Fruit fly (Drosophila melanogaster) whole organism: ENCODE data around the gene CG33557.

ENCODE experiments used
- CG8478 ChIP-seq: fragments of >200 bp; optimal IDR thresholded peaks from 2 replicates; lab custom pipeline; 2018; ENCODE audit warnings: inconsistent platforms
- Dll ChIP-seq: fragments of >200 bp; optimal IDR thresholded peaks from 2 replicates; lab custom pipeline; 2017
- EcR ChIP-seq, 2 experiments: fragments of >200 bp; optimal IDR thresholded peaks; 2 replicates each; lab custom pipeline; 2017; ENCODE audit warnings: missing biosample characterization in 2 of 2, missing genetic modification characterization in 2 of 2, missing genetic modification reagents in 2 of 2
- pan ChIP-seq: fragments of >200 bp; optimal IDR thresholded peaks from 2 replicates; lab custom pipeline; 2017
- psq ChIP-seq: fragments of >200 bp; optimal IDR thresholded peaks from 2 replicates; lab custom pipeline; 2017
- usp ChIP-seq: fragments of >200 bp; optimal IDR thresholded peaks from 2 replicates; lab custom pipeline; 2017; ENCODE audit warnings: missing biosample characterization, missing genetic modification characterization, mixed read lengths

CG33557 gene

dm6 chrX:10014738-10015703 lies 6.0 kb downstream of the CG33557 start:
- TF ChIP-seq CG8478 (lab: Kevin White, UChicago) (no peak), EcR (GFP tag; optimal IDR thresholded peaks at IDR 0.05; lab: Kevin White, UChicago) (no peak), Dll (lab: Kevin White, UChicago) (no peak), pan (lab: Kevin White, UChicago) (no peak), usp (no peak), psq (lab: Kevin White, UChicago) (no peak)

- TF ChIP-seq Dll (lab: Kevin White, UChicago) (no peak), EcR (GFP tag; optimal IDR thresholded peaks at IDR 0.05; lab: Kevin White, UChicago) (no peak), psq (lab: Kevin White, UChicago) (no peak), pan (lab: Kevin White, UChicago) (no peak), CG8478 (lab: Kevin White, UChicago) (no peak), usp (no peak)
Measured at dm6 chrX:10016724-10017123, 7.7 kb downstream of the CG33557 start, which contains the start of gene Cht6. TSS of gene Cht6 (plus strand) at chrX:10016845.

DNA sequence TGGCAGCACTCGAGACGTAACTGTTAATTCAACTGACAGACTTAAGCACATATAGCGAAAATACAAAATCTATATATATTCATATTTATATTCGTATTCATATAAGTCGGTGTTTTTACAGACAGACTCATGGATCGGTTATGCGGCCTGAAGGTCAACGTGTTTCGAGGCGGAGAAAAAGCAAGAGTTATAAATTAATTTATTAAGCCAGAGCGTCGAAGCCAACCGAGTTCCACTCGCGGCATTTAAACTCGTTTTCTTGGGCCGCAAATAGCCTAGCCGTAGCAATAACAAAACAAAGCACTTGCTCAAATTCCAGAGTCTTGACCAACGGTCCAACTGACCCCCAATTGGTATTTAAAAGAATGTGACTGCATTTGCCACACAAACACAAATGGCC lies 11.8 kb downstream of the CG33557 start:
- TF ChIP-seq pan (lab: Kevin White, UChicago) (no peak), CG8478 (lab: Kevin White, UChicago) (no peak)

DNA sequence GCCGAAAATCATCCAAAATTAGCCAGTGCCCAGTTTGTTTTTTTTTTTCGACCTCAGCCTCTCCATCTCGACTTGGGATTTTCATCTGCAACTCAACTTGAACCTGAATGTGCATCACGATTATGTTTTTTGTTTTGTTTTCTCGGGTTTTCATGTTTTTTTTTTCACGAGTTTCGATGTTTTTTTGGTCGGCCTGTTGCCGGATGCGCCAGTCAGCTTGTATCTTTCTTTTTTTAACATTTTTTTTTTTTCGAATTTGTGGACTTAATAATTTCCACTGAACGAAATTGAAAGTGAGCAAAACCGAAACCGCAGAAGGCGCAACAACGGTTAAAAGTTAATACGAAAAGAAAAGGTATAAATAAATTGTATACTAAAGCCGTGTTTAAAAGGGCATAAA lies 12.8 kb downstream of the CG33557 start:
- TF ChIP-seq usp = no peak
- no peak for TF ChIP-seq EcR (GFP tag; optimal IDR thresholded peaks at IDR 0.05; lab: Kevin White, UChicago)
- no peak for TF ChIP-seq pan (lab: Kevin White, UChicago)

DNA sequence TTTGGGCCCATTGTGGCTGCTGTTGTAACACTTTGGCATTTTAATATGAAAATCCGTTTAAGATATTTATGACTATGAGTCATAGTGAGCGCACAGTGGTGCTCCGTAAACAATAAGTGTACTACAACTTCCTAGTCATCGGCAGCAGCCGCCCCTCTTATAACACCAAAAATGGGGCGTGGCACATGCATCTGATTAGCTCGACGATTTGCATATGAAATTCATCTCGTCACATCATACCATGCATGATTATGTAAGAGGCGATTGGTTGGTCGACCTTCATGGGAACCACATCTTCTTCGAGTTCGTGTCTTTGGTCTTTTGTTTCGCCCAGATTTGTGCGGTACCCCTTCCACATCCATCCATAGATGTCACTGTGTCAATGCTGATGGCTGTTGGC lies 20.7 kb downstream of the CG33557 start:
- TF ChIP-seq EcR (GFP tag; optimal IDR thresholded peaks at IDR 0.05; lab: Kevin White, UChicago) = no peak
- no peak for TF ChIP-seq Dll (lab: Kevin White, UChicago)
- no peak for TF ChIP-seq psq (lab: Kevin White, UChicago)
- no peak for TF ChIP-seq pan (lab: Kevin White, UChicago)
- TF ChIP-seq usp = no peak
- no peak for TF ChIP-seq CG8478 (lab: Kevin White, UChicago)

- TF ChIP-seq Dll (lab: Kevin White, UChicago) = no peak
- no peak for TF ChIP-seq psq (lab: Kevin White, UChicago)
- TF ChIP-seq CG8478 (lab: Kevin White, UChicago) = no peak
- no peak for TF ChIP-seq pan (lab: Kevin White, UChicago)
- TF ChIP-seq EcR (GFP tag; optimal IDR thresholded peaks at IDR 0.05; lab: Kevin White, UChicago) = no peak
- TF ChIP-seq usp = no peak
Measured at dm6 chrX:10039528-10039927, 30.5 kb downstream of the CG33557 start.

dm6 chrX:10043873-10044272 lies 34.9 kb downstream of the CG33557 start:
- TF ChIP-seq CG8478 (lab: Kevin White, UChicago) = no peak

- TF ChIP-seq psq (lab: Kevin White, UChicago) (no peak), CG8478 (lab: Kevin White, UChicago) (no peak), EcR (GFP tag; optimal IDR thresholded peaks at IDR 0.05; lab: Kevin White, UChicago) (no peak), pan (lab: Kevin White, UChicago) (no peak), usp (no peak), Dll (lab: Kevin White, UChicago) (no peak)
Measured at dm6 chrX:10045763-10046162, 36.8 kb downstream of the CG33557 start.

DNA sequence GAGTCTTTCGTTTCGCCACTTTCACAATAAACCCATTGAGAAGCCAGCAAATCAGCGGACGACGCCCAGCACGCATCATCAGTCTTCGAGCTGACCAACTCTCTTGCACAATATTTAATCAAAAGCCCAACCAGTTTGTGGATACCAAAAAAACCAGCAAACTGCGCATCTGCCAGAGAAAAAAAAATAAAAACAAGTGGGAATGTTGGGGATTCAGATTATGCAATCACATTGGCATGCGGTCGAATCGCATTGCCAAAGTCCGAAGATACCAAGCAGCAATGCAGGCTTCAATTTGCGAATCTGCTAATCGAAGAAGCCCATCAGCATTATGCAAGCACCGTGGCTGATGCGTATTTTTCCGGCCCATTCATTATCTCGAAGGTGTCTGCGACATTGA lies 37.8 kb downstream of the CG33557 start:
- TF ChIP-seq Dll (lab: Kevin White, UChicago) = no peak
- no peak for TF ChIP-seq EcR (GFP tag; optimal IDR thresholded peaks at IDR 0.05; lab: Kevin White, UChicago)
- TF ChIP-seq CG8478 (lab: Kevin White, UChicago) = no peak
- no peak for TF ChIP-seq usp
- no peak for TF ChIP-seq pan (lab: Kevin White, UChicago)
- TF ChIP-seq psq (lab: Kevin White, UChicago) = no peak

- TF ChIP-seq CG8478 (lab: Kevin White, UChicago) (no peak), Dll (lab: Kevin White, UChicago) (no peak), psq (lab: Kevin White, UChicago) (no peak), EcR (GFP tag; optimal IDR thresholded peaks at IDR 0.05; lab: Kevin White, UChicago) (no peak), pan (lab: Kevin White, UChicago) (no peak), usp (no peak)
Measured at dm6 chrX:10047961-10048360, 39.0 kb downstream of the CG33557 start.

dm6 chrX:10052549-10052948 lies 43.5 kb downstream of the CG33557 start, which contains the start of gene Yp2:
TSS of gene Yp2 (minus strand) at chrX:10052636.
- TF ChIP-seq pan (lab: Kevin White, UChicago) = no peak
- TF ChIP-seq CG8478 (lab: Kevin White, UChicago) = no peak
- TF ChIP-seq EcR (GFP tag; optimal IDR thresholded peaks at IDR 0.05; lab: Kevin White, UChicago) = no peak
- no peak for TF ChIP-seq usp
- no peak for TF ChIP-seq psq (lab: Kevin White, UChicago)
- TF ChIP-seq Dll (lab: Kevin White, UChicago) = no peak

dm6 chrX:10053547-10053946 lies 44.5 kb downstream of the CG33557 start, which contains the start of gene Yp1:
TSS of gene Yp1 (plus strand) at chrX:10053811.
- TF ChIP-seq CG8478 (lab: Kevin White, UChicago) (no peak), EcR (GFP tag; optimal IDR thresholded peaks at IDR 0.05; lab: Kevin White, UChicago) (no peak), pan (lab: Kevin White, UChicago) (no peak), psq (lab: Kevin White, UChicago) (no peak), usp (no peak), Dll (lab: Kevin White, UChicago) (no peak)
